Worm (Caenorhabditis elegans) whole organism, late embryonic: ENCODE data around the gene nlp-56.

Source experiments
- ama-1 ChIP-seq: fragments of 150-350 bp; optimal IDR thresholded peaks from 2 replicates; lab custom pipeline; 2014
- nhr-232 ChIP-seq: sonication (generic microtip); optimal IDR thresholded peaks from 2 replicates; lab custom pipeline; 2016; ENCODE audit warnings: missing genetic modification characterization, missing compliant biosample characterization
- pag-3 ChIP-seq: sonication (generic microtip); optimal IDR thresholded peaks from 2 replicates; lab custom pipeline; 2016; ENCODE audit warnings: missing compliant biosample characterization, missing genetic modification characterization, borderline replicate concordance
- pha-4 ChIP-seq: fragments of 150-350 bp; optimal IDR thresholded peaks from 2 replicates; lab custom pipeline; 2018; ENCODE audit warnings: missing biosample characterization, missing genetic modification reagents, missing genetic modification characterization

DNA sequence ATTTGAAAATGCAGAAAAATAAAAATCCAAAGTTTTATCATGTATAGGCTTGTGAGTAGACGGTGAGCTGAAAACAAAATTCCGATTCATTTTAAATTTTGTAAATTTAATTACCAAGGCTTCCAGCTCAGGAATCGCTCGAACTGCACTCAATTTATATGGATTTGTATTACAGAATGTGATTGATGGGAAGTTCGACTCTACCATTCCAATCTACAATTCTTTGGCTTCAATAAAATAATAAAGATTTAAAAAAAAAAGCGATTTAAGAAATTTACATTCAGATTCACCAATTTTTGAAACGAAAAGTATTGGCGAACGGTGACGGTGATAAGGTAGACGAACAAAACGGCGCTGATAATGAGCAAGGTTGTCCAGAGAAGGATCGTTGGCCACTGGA lies 13.9 kb downstream of the nlp-56 start:
- TF ChIP-seq pha-4 (tag; lab: Kevin White, UChicago) = no peak
- no peak for TF ChIP-seq ama-1 (lab: Kevin White, UChicago)
- no peak for TF ChIP-seq pag-3 (tag; lab: Kevin White, UChicago)
- TF ChIP-seq nhr-232 = no peak
